Fruit fly (Drosophila melanogaster) whole organism, pupa: Measurements from ENCODE around the gene CG1998.

Experiments
- CG12605 ChIP-seq: fragments of 200-800 bp; sonication (Bioruptor generic); IDR thresholded peaks from 2 replicates; pipeline ENCODE4 v1.3.6; 2022; ENCODE audit warnings: missing biosample characterization, missing genetic modification characterization
- CG13204 ChIP-seq: fragments of 200-800 bp; sonication (Bioruptor generic); optimal IDR thresholded peaks from 2 replicates; lab custom pipeline; 2018; ENCODE audit warnings: missing biosample characterization, mild to moderate bottlenecking, missing genetic modification characterization, moderate library complexity
- CG32121 ChIP-seq: fragments of 200-800 bp; sonication (Bioruptor generic); IDR thresholded peaks from 2 replicates; pipeline ENCODE4 v1.3.6; 2022; ENCODE audit warnings: missing biosample characterization, missing genetic modification characterization
- CG4496 ChIP-seq: fragments of 200-800 bp; sonication (Bioruptor generic); IDR thresholded peaks from 3 replicates; pipeline ENCODE4 v1.3.6; 2022; ENCODE audit warnings: missing biosample characterization, missing genetic modification characterization
- EcR ChIP-seq: fragments of 200-800 bp; sonication (Bioruptor generic); optimal IDR thresholded peaks from 3 replicates; lab custom pipeline; 2019; ENCODE audit warnings: missing biosample characterization, missing genetic modification characterization, mild to moderate bottlenecking, moderate library complexity, missing genetic modification reagents
- Pif1A ChIP-seq: fragments of 200-800 bp; sonication (Bioruptor generic); optimal IDR thresholded peaks from 3 replicates; lab custom pipeline; 2016; ENCODE audit warnings: missing biosample characterization, missing genetic modification characterization
- Pif1B ChIP-seq: fragments of 200-800 bp; sonication (Bioruptor generic); optimal IDR thresholded peaks from 3 replicates; lab custom pipeline; 2016; ENCODE audit warnings: missing biosample characterization, missing genetic modification characterization
- fd96Ca ChIP-seq: fragments of 200-800 bp; sonication (Bioruptor generic); IDR thresholded peaks from 3 replicates; pipeline ENCODE4 v1.3.6; 2022; ENCODE audit warnings: missing biosample characterization, missing genetic modification characterization
- gl ChIP-seq: fragments of 200-800 bp; sonication (Bioruptor generic); optimal IDR thresholded peaks from 2 replicates; lab custom pipeline; 2018; ENCODE audit warnings: missing biosample characterization, mild to moderate bottlenecking, missing genetic modification characterization

dm6 chrX:13373239-13374153, 39.4 kb downstream of the CG1998 start:
- TF ChIP-seq gl (peak; percentile 54), EcR (GFP tag; lab: Kevin White, UChicago) (peak; percentile 4), fd96Ca (GFP tag; lab: Robert Waterston, UW) (0 out of 3 replicates have a peak, but pooled peaks have one; percentile 53), CG32121 (peak; percentile 78), Pif1B (GFP tag; lab: Kevin White, UChicago) (peak; percentile 81), CG13204 (peak; percentile 59), Pif1A (GFP tag; lab: Kevin White, UChicago) (peak; percentile 67), CG4496 (peak; percentile 85), CG12605 (GFP tag; lab: Robert Waterston, UW) (peak; percentile 87)
